Fruit fly (Drosophila melanogaster): ENCODE measurements around the gene CG15211.

CG15211 gene

dm6 chrX:10768043-10768674 is 4.2 kb upstream of the CG15211 start, which contains the start of the genes Atg8a and BTBD9 (continued):
- TF ChIP-seq CG7556 (GFP tag; optimal IDR thresholded peaks at IDR 0.05) (no peak), CG7745 (tag; optimal IDR thresholded peaks at IDR 0.05) (no peak), Nf-YB (GFP tag; optimal IDR thresholded peaks at IDR 0.05) (peak; percentile 28), hbn (GFP tag; IDR thresholded peaks at IDR 0.05; ENCODE audit: partially characterized antibody) (peak; percentile 78), klu (GFP tag; IDR thresholded peaks at IDR 0.05) (no peak), CG9876 (GFP tag; optimal IDR thresholded peaks at IDR 0.05) (peak; percentile 42), CG31365 (tag; optimal IDR thresholded peaks at IDR 0.05) (no peak), ro (GFP tag; IDR thresholded peaks at IDR 0.05) (no peak), CG4854 (GFP tag; optimal IDR thresholded peaks at IDR 0.05) (no peak), sug (tag; optimal IDR thresholded peaks at IDR 0.05) (peak; percentile 42), Hmr (GFP tag; optimal IDR thresholded peaks at IDR 0.05) (peak; percentile 96), dmrt11E (tag; optimal IDR thresholded peaks at IDR 0.05) (no peak), sna (GFP tag; IDR thresholded peaks at IDR 0.05; ENCODE audit: partially characterized antibody) (peak; percentile 71), CG11398 (GFP tag; optimal IDR thresholded peaks at IDR 0.05) (no peak), CG30403 (GFP tag; optimal IDR thresholded peaks at IDR 0.05) (peak; percentile 26), pb (GFP tag; optimal IDR thresholded peaks at IDR 0.05) (no peak), Hr39 (optimal IDR thresholded peaks at IDR 0.05) (no peak), chif (GFP tag; optimal IDR thresholded peaks at IDR 0.05) (peak in 1 of 2 experiments; percentile 55), CG13296 (GFP tag; optimal IDR thresholded peaks at IDR 0.05) (no peak), CG13424 (tag; optimal IDR thresholded peaks at IDR 0.05) (peak; percentile 16), CG18476 (GFP tag; optimal IDR thresholded peaks at IDR 0.05) (no peak), Scr (GFP tag; IDR thresholded peaks at IDR 0.05; ENCODE audit: partially characterized antibody) (peak; percentile 75), h (optimal IDR thresholded peaks at IDR 0.05) (no peak), crc (GFP tag; optimal IDR thresholded peaks at IDR 0.05) (no peak), Sry-δ (GFP tag; optimal IDR thresholded peaks at IDR 0.05) (peak; percentile 99), CG10543 (GFP tag; optimal IDR thresholded peaks at IDR 0.05) (peak; percentile 44), tin (GFP tag; optimal IDR thresholded peaks at IDR 0.05) (peak; percentile 24), CG18619 (GFP tag; optimal IDR thresholded peaks at IDR 0.05) (no peak), CG16813 (GFP tag; IDR thresholded peaks at IDR 0.05; ENCODE audit: partially characterized antibody) (peak; percentile 77), p53 (GFP tag; optimal IDR thresholded peaks at IDR 0.05) (peak; percentile 44), unpg (GFP tag; optimal IDR thresholded peaks at IDR 0.05) (no peak), Lim3 (GFP tag; IDR thresholded peaks at IDR 0.05) (no peak), Hand (GFP tag; optimal IDR thresholded peaks at IDR 0.05) (no peak), prd (optimal IDR thresholded peaks at IDR 0.05) (no peak), prd (GFP tag; IDR thresholded peaks at IDR 0.05) (no peak), Ets97D (GFP tag; optimal IDR thresholded peaks at IDR 0.05) (peak; percentile 97), CG16779 (GFP tag; IDR thresholded peaks at IDR 0.05) (no peak), Doc2 (GFP tag; IDR thresholded peaks at IDR 0.05) (no peak), CG1529 (GFP tag; optimal IDR thresholded peaks at IDR 0.05) (no peak), Ets65A (GFP tag) (peak; percentile 92), gsb-n (tag; optimal IDR thresholded peaks at IDR 0.05) (peak; percentile 75), Sox102F (GFP tag; optimal IDR thresholded peaks at IDR 0.05) (no peak), gce (GFP tag; IDR thresholded peaks at IDR 0.05) (no peak; the same call in 2 of the 3 replicates), Awh (GFP tag; IDR thresholded peaks at IDR 0.05) (no peak), cg (GFP tag; optimal IDR thresholded peaks at IDR 0.05) (no peak), CG10274 (GFP tag; optimal IDR thresholded peaks at IDR 0.05) (no peak), CG11085 (GFP tag; IDR thresholded peaks at IDR 0.05) (no peak), Atf6 (GFP tag; IDR thresholded peaks at IDR 0.05) (no peak; the same call in 1 of the 2 replicates), psq (GFP tag; optimal IDR thresholded peaks at IDR 0.05) (no peak), jumu (GFP tag; optimal IDR thresholded peaks at IDR 0.05) (peak; percentile 63), ase (GFP tag; IDR thresholded peaks at IDR 0.05) (no peak), Fer3 (tag; optimal IDR thresholded peaks at IDR 0.05) (no peak)
